Worm (Caenorhabditis elegans) whole organism, young adult: ENCODE results near the gene Y82E9BR.20.

Experiments
- B0336.3 ChIP-seq: fragments of 200-800 bp; sonication (Bioruptor generic); IDR thresholded peaks from 2 replicates; pipeline ENCODE4 v1.3.6; 2022; ENCODE audit warnings: missing genetic modification characterization, missing compliant biosample characterization
- ama-1 ChIP-seq, 3 experiments: fragments of 150-350 bp in 1 of 3; sonication (generic microtip) in 2 of 3; optimal IDR thresholded peaks; 2 replicates each; lab custom pipeline; 2014 to 2018; ENCODE audit warnings: missing biosample characterization in 2 of 3, missing genetic modification characterization in 2 of 3, missing genetic modification reagents in 2 of 3
- egrh-3 ChIP-seq: fragments of 200-800 bp; sonication (Bioruptor generic); IDR thresholded peaks from 2 replicates; pipeline ENCODE4 v1.3.6; 2022; ENCODE audit warnings: missing genetic modification reagents, missing genetic modification characterization, missing compliant biosample characterization
- madf-3 ChIP-seq: fragments of 200-800 bp; sonication (Bioruptor generic); IDR thresholded peaks from 2 replicates; pipeline ENCODE4 v1.3.6; 2022; ENCODE audit warnings: missing genetic modification reagents, missing genetic modification characterization, missing compliant biosample characterization

- no peak for TF ChIP-seq egrh-3
- TF ChIP-seq madf-3 = no peak
- no peak for TF ChIP-seq B0336.3 (GFP tag; lab: Robert Waterston, UW)
- no peak for TF ChIP-seq ama-1 (optimal IDR thresholded peaks at IDR 0.05; lab: Kevin White, UChicago)
- TF ChIP-seq ama-1 (GFP tag; optimal IDR thresholded peaks at IDR 0.05; lab: Kevin White, UChicago) = no peak
Measured at ce11 chrIII:1384694-1385093, 10.5 kb downstream of the Y82E9BR.20 start.
